Worm (Caenorhabditis elegans) whole organism, young adult: Measurements from ENCODE around the gene fbxb-75.

Experiments
- D2030.7 ChIP-seq: fragments of 200-800 bp; sonication (Bioruptor generic); IDR thresholded peaks from 2 replicates; pipeline ENCODE4 v1.3.6; 2022; ENCODE audit warnings: missing genetic modification reagents, missing genetic modification characterization, missing compliant biosample characterization
- F10E7.11 ChIP-seq: sonication (generic microtip); optimal IDR thresholded peaks from 2 replicates; lab custom pipeline; 2017; ENCODE audit warnings: mild to moderate bottlenecking, missing genetic modification characterization, moderate library complexity, missing compliant biosample characterization
- F52B5.7 ChIP-seq: sonication (generic microtip); optimal IDR thresholded peaks from 2 replicates; lab custom pipeline; 2016; ENCODE audit warnings: mild to moderate bottlenecking, missing genetic modification characterization, missing compliant biosample characterization
- F55B11.4 ChIP-seq: sonication (generic microtip); optimal IDR thresholded peaks from 2 replicates; lab custom pipeline; 2016; ENCODE audit warnings: missing compliant biosample characterization, missing genetic modification characterization, borderline replicate concordance; ENCODE audit not compliant: insufficient read depth
- K11D2.4 ChIP-seq: fragments of 200-800 bp; sonication (Bioruptor generic); IDR thresholded peaks from 2 replicates; pipeline ENCODE4 v1.3.6; 2022; ENCODE audit warnings: missing genetic modification reagents, missing genetic modification characterization, missing compliant biosample characterization
- Y56A3A.18 ChIP-seq: fragments of 200-800 bp; sonication (Bioruptor generic); IDR thresholded peaks from 2 replicates; pipeline ENCODE4 v1.3.6; 2022; ENCODE audit warnings: missing genetic modification reagents, missing genetic modification characterization, missing compliant biosample characterization
- Y95B8A.8 ChIP-seq: fragments of 200-800 bp; sonication (Bioruptor generic); IDR thresholded peaks from 2 replicates; pipeline ENCODE4 v1.3.6; 2022; ENCODE audit warnings: missing genetic modification reagents, missing genetic modification characterization, missing compliant biosample characterization
- ama-1 ChIP-seq, 3 experiments: fragments of 150-350 bp in 1 of 3; sonication (generic microtip) in 2 of 3; optimal IDR thresholded peaks; 2 replicates each; lab custom pipeline; 2014 to 2018; ENCODE audit warnings: missing biosample characterization in 2 of 3, missing genetic modification characterization in 2 of 3, missing genetic modification reagents in 2 of 3
- aptf-2 ChIP-seq: fragments of 200-800 bp; sonication (Bioruptor generic); conservative IDR thresholded peaks from 2 replicates; pipeline ENCODE4 v1.3.6; 2022; ENCODE audit warnings: missing genetic modification reagents, missing genetic modification characterization, missing compliant biosample characterization
- atf-7 ChIP-seq: sonication (generic microtip); optimal IDR thresholded peaks from 2 replicates; lab custom pipeline; 2017; ENCODE audit warnings: mild to moderate bottlenecking, missing genetic modification characterization, missing compliant biosample characterization
- athp-1 ChIP-seq: sonication (generic microtip); optimal IDR thresholded peaks from 2 replicates; lab custom pipeline; 2017; ENCODE audit warnings: mild to moderate bottlenecking, missing genetic modification characterization, missing compliant biosample characterization
- attf-5 ChIP-seq: fragments of 200-800 bp; sonication (Bioruptor generic); optimal IDR thresholded peaks from 2 replicates; lab custom pipeline; 2018; ENCODE audit warnings: mild to moderate bottlenecking, missing genetic modification characterization, missing compliant biosample characterization
- bed-1 ChIP-seq: fragments of 200-800 bp; sonication (Bioruptor generic); IDR thresholded peaks from 2 replicates; pipeline ENCODE4 v1.3.6; 2022; ENCODE audit warnings: missing genetic modification reagents, missing genetic modification characterization, missing compliant biosample characterization
- cebp-2 ChIP-seq: fragments of 200-800 bp; sonication (Bioruptor generic); IDR thresholded peaks from 2 replicates; pipeline ENCODE4 v1.3.6; 2022; ENCODE audit warnings: missing genetic modification characterization, missing compliant biosample characterization
- ceh-100 ChIP-seq: fragments of 200-800 bp; sonication (Bioruptor generic); IDR thresholded peaks from 2 replicates; pipeline ENCODE4 v1.3.6; 2022; ENCODE audit warnings: missing genetic modification reagents, missing genetic modification characterization, missing compliant biosample characterization
- ceh-91 ChIP-seq: fragments of 200-800 bp; sonication (Bioruptor generic); IDR thresholded peaks from 2 replicates; pipeline ENCODE4 v1.3.6; 2022; ENCODE audit warnings: missing genetic modification reagents, missing genetic modification characterization, missing compliant biosample characterization
- dpff-1 ChIP-seq: sonication (generic microtip); optimal IDR thresholded peaks from 2 replicates; lab custom pipeline; 2017; ENCODE audit warnings: mild to moderate bottlenecking, missing genetic modification characterization, missing compliant biosample characterization
- dpl-1 ChIP-seq: fragments of 150-350 bp; optimal IDR thresholded peaks from 2 replicates; lab custom pipeline; 2014; ENCODE audit warnings: missing biosample characterization, missing genetic modification reagents, missing genetic modification characterization
- egl-44 ChIP-seq: fragments of 200-800 bp; sonication (Bioruptor generic); IDR thresholded peaks from 2 replicates; pipeline ENCODE4 v1.3.6; 2022; ENCODE audit warnings: missing genetic modification reagents, missing genetic modification characterization, missing compliant biosample characterization
- egrh-3 ChIP-seq: fragments of 200-800 bp; sonication (Bioruptor generic); IDR thresholded peaks from 2 replicates; pipeline ENCODE4 v1.3.6; 2022; ENCODE audit warnings: missing genetic modification reagents, missing genetic modification characterization, missing compliant biosample characterization
- hlh-12 ChIP-seq: sonication (generic microtip); optimal IDR thresholded peaks from 2 replicates; lab custom pipeline; 2016; ENCODE audit warnings: missing genetic modification characterization, missing compliant biosample characterization
- hmg-1.2 ChIP-seq: fragments of 200-800 bp; sonication (Bioruptor generic); IDR thresholded peaks from 2 replicates; pipeline ENCODE4 v1.3.6; 2022; ENCODE audit warnings: missing genetic modification reagents, missing genetic modification characterization, missing compliant biosample characterization
- hrde-1 ChIP-seq: sonication (generic microtip); optimal IDR thresholded peaks from 2 replicates; lab custom pipeline; 2016; ENCODE audit warnings: missing genetic modification characterization, mild to moderate bottlenecking, missing compliant biosample characterization, moderate library complexity, missing genotype, missing genetic modification reagents, borderline replicate concordance
- lag-1 ChIP-seq: fragments of 200-800 bp; sonication (Bioruptor generic); IDR thresholded peaks from 2 replicates; pipeline ENCODE4 v1.3.6; 2022; ENCODE audit warnings: missing genetic modification reagents, missing genetic modification characterization, missing compliant biosample characterization
- let-526 ChIP-seq: fragments of 200-800 bp; sonication (Bioruptor generic); IDR thresholded peaks from 2 replicates; pipeline ENCODE4 v1.3.6; 2022; ENCODE audit warnings: missing genetic modification reagents, missing genetic modification characterization, missing compliant biosample characterization
- let-607 ChIP-seq, 2 experiments: fragments of 200-800 bp in 1 of 2; sonication (Bioruptor generic) in 1 of 2; sonication (generic microtip) in 1 of 2; optimal IDR thresholded peaks; 2 replicates each; lab custom pipeline; 2016 to 2018; ENCODE audit warnings: mild to moderate bottlenecking in 2 of 2, missing compliant biosample characterization in 2 of 2, missing genetic modification characterization in 2 of 2, moderate library complexity in 2 of 2, missing genotype in 1 of 2
- lin-26 ChIP-seq: fragments of 200-800 bp; sonication (Bioruptor generic); IDR thresholded peaks from 2 replicates; pipeline ENCODE4 v1.3.6; 2022; ENCODE audit warnings: missing genetic modification reagents, missing genetic modification characterization, missing compliant biosample characterization
- lin-40 ChIP-seq: sonication (generic microtip); optimal IDR thresholded peaks from 2 replicates; lab custom pipeline; 2016; ENCODE audit warnings: missing genetic modification characterization, mild to moderate bottlenecking, missing compliant biosample characterization, missing genotype, missing genetic modification reagents
- lsy-27 ChIP-seq: sonication (generic microtip); optimal IDR thresholded peaks from 2 replicates; lab custom pipeline; 2017; ENCODE audit warnings: missing genetic modification characterization, mild to moderate bottlenecking, missing compliant biosample characterization, antibody characterized with exemption, missing genotype, borderline replicate concordance; ENCODE audit not compliant: insufficient read depth
- madf-3 ChIP-seq: fragments of 200-800 bp; sonication (Bioruptor generic); IDR thresholded peaks from 2 replicates; pipeline ENCODE4 v1.3.6; 2022; ENCODE audit warnings: missing genetic modification reagents, missing genetic modification characterization, missing compliant biosample characterization
- mel-28 ChIP-seq: sonication (generic microtip); optimal IDR thresholded peaks from 2 replicates; lab custom pipeline; 2016; ENCODE audit warnings: borderline replicate concordance, mild to moderate bottlenecking, missing genetic modification characterization, missing compliant biosample characterization
- mes-4 ChIP-seq: sonication (generic microtip); optimal IDR thresholded peaks from 2 replicates; lab custom pipeline; 2016; ENCODE audit warnings: missing genotype, missing genetic modification characterization, missing compliant biosample characterization
- nhr-179 ChIP-seq: sonication (generic microtip); optimal IDR thresholded peaks from 2 replicates; lab custom pipeline; 2016; ENCODE audit warnings: mild to moderate bottlenecking, missing genetic modification characterization, missing compliant biosample characterization
- nhr-80 ChIP-seq: sonication (generic microtip); optimal IDR thresholded peaks from 2 replicates; lab custom pipeline; 2016; ENCODE audit warnings: missing genetic modification characterization, missing compliant biosample characterization
- somi-1 ChIP-seq: fragments of 200-800 bp; sonication (Bioruptor generic); optimal IDR thresholded peaks from 2 replicates; lab custom pipeline; 2018; ENCODE audit warnings: mild to moderate bottlenecking, missing genetic modification characterization, missing compliant biosample characterization
- tbp1 ChIP-seq: fragments of 200-800 bp; sonication (Bioruptor generic); optimal IDR thresholded peaks from 2 replicates; lab custom pipeline; 2018; ENCODE audit warnings: mild to moderate bottlenecking, missing genetic modification characterization, missing compliant biosample characterization
- tbx-9 ChIP-seq: sonication (generic microtip); optimal IDR thresholded peaks from 2 replicates; lab custom pipeline; 2016; ENCODE audit warnings: borderline replicate concordance, missing genetic modification characterization, inconsistent platforms, missing compliant biosample characterization
- tlf-1 ChIP-seq: fragments of 200-800 bp; sonication (Bioruptor generic); optimal IDR thresholded peaks from 2 replicates; lab custom pipeline; 2018; ENCODE audit warnings: mild to moderate bottlenecking, missing genetic modification characterization, missing compliant biosample characterization
- zfh-2 ChIP-seq: fragments of 200-800 bp; sonication (Bioruptor generic); conservative IDR thresholded peaks from 2 replicates; pipeline ENCODE4 v1.3.6; 2022; ENCODE audit warnings: missing genetic modification reagents, missing genetic modification characterization, missing compliant biosample characterization
- ztf-18 ChIP-seq: sonication (generic microtip); optimal IDR thresholded peaks from 2 replicates; lab custom pipeline; 2016; ENCODE audit warnings: missing genotype, mild to moderate bottlenecking, missing genetic modification characterization, missing compliant biosample characterization
- ztf-22 ChIP-seq: fragments of 200-800 bp; sonication (Bioruptor generic); optimal IDR thresholded peaks from 2 replicates; lab custom pipeline; 2018; ENCODE audit warnings: mild to moderate bottlenecking, missing genetic modification characterization, moderate library complexity, missing compliant biosample characterization
- ztf-28 ChIP-seq: fragments of 200-800 bp; sonication (Bioruptor generic); IDR thresholded peaks from 2 replicates; pipeline ENCODE4 v1.3.6; 2022; ENCODE audit warnings: missing genetic modification reagents, missing genetic modification characterization, missing compliant biosample characterization

fbxb-75 gene

DNA sequence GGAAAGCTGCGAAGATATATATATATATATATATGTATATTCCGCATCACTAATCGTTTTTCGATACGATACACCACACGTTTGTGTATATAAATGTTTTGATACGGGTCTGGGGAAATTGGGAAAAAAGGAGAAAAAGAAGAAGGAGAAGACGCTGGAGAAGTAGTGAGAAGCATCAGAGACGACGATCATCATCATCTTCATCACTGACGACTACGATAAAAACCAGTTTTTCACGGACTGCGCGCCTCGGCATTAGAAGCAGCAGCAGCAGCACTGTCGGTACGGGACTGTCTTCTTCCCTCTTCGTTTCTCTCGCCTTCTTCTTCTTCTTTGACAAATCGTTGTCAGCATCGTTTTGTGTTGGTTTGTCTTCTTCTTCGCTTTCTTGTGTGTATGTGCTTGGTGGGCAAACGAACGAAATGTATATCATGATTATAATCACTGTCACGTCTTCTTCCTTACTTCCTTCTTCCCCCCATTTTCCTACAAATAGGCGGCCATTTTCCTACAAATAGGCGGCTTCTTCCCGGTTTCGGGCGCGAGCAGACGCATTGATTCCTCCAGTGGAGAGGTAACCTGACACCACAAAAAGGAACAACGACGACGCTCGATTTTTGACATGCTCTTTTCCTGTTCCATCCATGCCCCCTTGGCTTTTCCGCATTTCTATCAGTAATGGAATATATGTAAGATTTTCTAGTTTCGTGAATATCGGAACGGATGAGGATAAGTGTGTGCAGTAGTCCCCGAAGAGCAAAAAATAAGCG, 44.7 kb downstream of the fbxb-75 start:
- TF ChIP-seq egrh-3 (peak; percentile 25; the same call in 1 of the 2 replicates), madf-3 (GFP tag; lab: Robert Waterston, UW) (0 out of 2 replicates have a peak, but pooled peaks have one; percentile 8), lin-26 (0 out of 2 replicates have a peak, but pooled peaks have one; percentile 11), somi-1 (GFP tag; lab: Kevin White, UChicago) (peak; percentile 2), F10E7.11 (tag; lab: Kevin White, UChicago) (no peak)

DNA sequence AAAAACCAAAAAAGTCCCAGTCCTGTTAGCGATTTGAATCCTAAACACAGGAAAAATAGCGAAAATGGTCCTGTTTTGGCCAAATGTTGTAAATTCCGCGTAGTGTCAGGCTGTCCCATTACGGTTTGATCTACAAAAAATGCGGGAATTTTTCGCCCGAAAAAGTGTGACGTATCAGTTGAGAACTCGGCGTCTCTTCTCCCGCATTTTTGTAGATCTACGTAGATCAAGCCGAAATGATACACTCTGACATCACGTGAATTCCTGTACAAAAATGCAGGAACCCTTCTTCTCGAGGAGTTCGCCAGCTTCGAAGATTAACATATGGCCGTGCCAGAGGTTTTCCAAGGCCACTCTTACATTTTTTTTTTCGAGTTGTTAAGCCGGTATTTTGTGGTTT, 45.4 kb downstream of the fbxb-75 start:
- TF ChIP-seq zfh-2 (GFP tag; lab: Robert Waterston, UW): no peak
- TF ChIP-seq nhr-179 (tag; lab: Kevin White, UChicago): no peak
- TF ChIP-seq mes-4 (tag; lab: Kevin White, UChicago): no peak
- TF ChIP-seq Y95B8A.8: no peak
- no peak for TF ChIP-seq F55B11.4 (tag; lab: Kevin White, UChicago)
- TF ChIP-seq lin-40 (tag; lab: Kevin White, UChicago): no peak
- no peak for TF ChIP-seq D2030.7

DNA sequence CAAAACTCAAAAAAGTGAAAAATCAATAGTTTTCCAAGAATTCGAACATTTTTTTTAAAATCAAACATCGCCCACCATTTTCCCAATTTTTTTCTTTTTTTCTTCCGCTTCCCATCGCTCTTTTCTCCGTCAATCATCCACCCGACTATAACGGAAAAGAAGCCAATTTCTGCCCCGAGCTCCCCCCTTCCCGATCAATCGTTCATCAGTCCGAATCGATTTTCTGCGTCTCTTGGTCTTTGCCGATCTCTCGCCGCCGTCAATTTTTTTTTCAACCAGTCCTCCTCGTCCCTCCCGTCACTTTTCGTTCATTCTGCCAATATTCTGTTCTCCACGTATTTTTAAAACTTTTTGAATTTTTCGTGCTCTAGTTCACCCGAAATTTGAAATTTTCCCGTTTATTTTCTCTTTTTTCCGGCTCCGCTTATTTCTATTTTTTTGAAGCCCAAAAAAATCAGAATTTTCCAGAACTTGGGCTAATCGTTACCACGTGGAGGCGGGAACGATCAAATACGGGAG, 47.0 kb downstream of the fbxb-75 start, which contains the start of gene ell-1:
ell-1 (plus strand) TSS at position 469 of the 519 bp plus-strand sequence.
- no peak for TF ChIP-seq hlh-12 (tag; lab: Kevin White, UChicago)
- TF ChIP-seq nhr-80 (tag; lab: Kevin White, UChicago): peak; percentile 96
- TF ChIP-seq zfh-2 (GFP tag; lab: Robert Waterston, UW): peak; percentile 61; the same call in 1 of the 2 replicates
- TF ChIP-seq attf-5 (GFP tag; lab: Kevin White, UChicago): peak; percentile 36
- TF ChIP-seq lsy-27 (tag; lab: Kevin White, UChicago): no peak
- TF ChIP-seq hrde-1 (tag; lab: Kevin White, UChicago): no peak
- no peak for TF ChIP-seq somi-1 (GFP tag; lab: Kevin White, UChicago)
- TF ChIP-seq cebp-2 (GFP tag; lab: Robert Waterston, UW): no peak
- TF ChIP-seq atf-7 (tag; lab: Kevin White, UChicago): no peak
- no peak for TF ChIP-seq athp-1 (tag; lab: Kevin White, UChicago)
- TF ChIP-seq hmg-1.2: peak; percentile 29; the same call in 1 of the 2 replicates
- TF ChIP-seq dpl-1 (GFP tag; lab: Kevin White, UChicago): no peak
- peak in 1 of 2 experiments; percentile 51 for TF ChIP-seq let-607 (tag; optimal IDR thresholded peaks at IDR 0.05; lab: Kevin White, UChicago)
- no peak for TF ChIP-seq tbx-9
- no peak for TF ChIP-seq ztf-28
- no peak for TF ChIP-seq K11D2.4 (GFP tag; lab: Robert Waterston, UW)

DNA sequence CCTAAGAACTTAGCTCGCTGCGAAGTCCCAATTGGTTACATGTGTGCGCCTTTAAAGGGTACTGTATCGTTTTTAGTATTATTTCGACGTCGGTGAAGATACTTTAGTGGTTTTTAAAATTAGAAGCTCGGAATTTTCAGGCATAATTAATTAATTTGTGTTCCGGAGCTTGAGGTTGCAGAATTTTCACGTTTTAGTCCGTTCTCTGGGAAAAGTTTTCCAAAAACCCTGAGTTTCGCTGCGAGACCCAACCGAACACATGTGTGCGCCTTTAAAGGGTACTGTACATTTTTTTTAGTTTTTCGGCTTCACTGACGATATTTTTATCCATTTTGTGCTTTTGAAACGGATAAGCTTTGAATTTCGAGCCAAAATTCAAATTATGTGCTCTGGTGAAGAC, 47.5 kb downstream of the fbxb-75 start:
- TF ChIP-seq ztf-18 (tag; lab: Kevin White, UChicago) (no peak), ceh-91 (GFP tag; lab: Robert Waterston, UW) (peak; percentile 63), tlf-1 (GFP tag; lab: Kevin White, UChicago) (peak; percentile 32), mel-28 (tag; lab: Kevin White, UChicago) (no peak), dpff-1 (tag; lab: Kevin White, UChicago) (no peak), F52B5.7 (tag; lab: Kevin White, UChicago) (no peak), Y56A3A.18 (GFP tag; lab: Robert Waterston, UW) (no peak), ama-1 (optimal IDR thresholded peaks at IDR 0.05; lab: Kevin White, UChicago) (no peak), ama-1 (GFP tag; optimal IDR thresholded peaks at IDR 0.05; lab: Kevin White, UChicago) (no peak), bed-1 (GFP tag; lab: Robert Waterston, UW) (no peak), tbp1 (peak; percentile 17), zfh-2 (GFP tag; lab: Robert Waterston, UW) (no peak), ceh-100 (GFP tag; lab: Robert Waterston, UW) (no peak), aptf-2 (0 out of 2 replicates have a peak, but pooled peaks have one; percentile 18), lag-1 (GFP tag; lab: Robert Waterston, UW) (no peak), egl-44 (GFP tag; lab: Robert Waterston, UW) (no peak), ztf-22 (GFP tag; lab: Kevin White, UChicago) (no peak), hlh-12 (tag; lab: Kevin White, UChicago) (no peak), let-526 (no peak)
